Worm (Caenorhabditis elegans) whole organism, young adult: ENCODE results near the gene sru-1.
A peak's percentile ranks its signal among the peaks of the same experiment; 100 is the strongest.

Experiments used
- B0035.1 ChIP-seq: sonication (generic microtip); optimal IDR thresholded peaks from 2 replicates; lab custom pipeline; 2016; ENCODE audit warnings: missing genetic modification characterization, mild to moderate bottlenecking, missing compliant biosample characterization, missing genotype, missing genetic modification reagents
- C06A6.2 ChIP-seq: fragments of 200-800 bp; sonication (Bioruptor generic); conservative IDR thresholded peaks from 2 replicates; pipeline ENCODE4 v1.3.6; 2022; ENCODE audit warnings: missing genetic modification characterization, missing compliant biosample characterization
- C17E4.6 ChIP-seq: fragments of 200-800 bp; sonication (Bioruptor generic); IDR thresholded peaks from 2 replicates; pipeline ENCODE4 v1.3.6; 2022; ENCODE audit warnings: missing genetic modification reagents, missing genetic modification characterization, missing compliant biosample characterization
- D2030.7 ChIP-seq: fragments of 200-800 bp; sonication (Bioruptor generic); IDR thresholded peaks from 2 replicates; pipeline ENCODE4 v1.3.6; 2022; ENCODE audit warnings: missing genetic modification reagents, missing genetic modification characterization, missing compliant biosample characterization
- F52B5.7 ChIP-seq: sonication (generic microtip); optimal IDR thresholded peaks from 2 replicates; lab custom pipeline; 2016; ENCODE audit warnings: mild to moderate bottlenecking, missing genetic modification characterization, missing compliant biosample characterization
- Y53F4B.3 ChIP-seq: fragments of 200-800 bp; sonication (Bioruptor generic); IDR thresholded peaks from 2 replicates; pipeline ENCODE4 v1.3.6; 2022; ENCODE audit warnings: missing genetic modification reagents, missing genetic modification characterization, missing compliant biosample characterization
- Y53G8AR.9 ChIP-seq: fragments of 200-800 bp; sonication (Bioruptor generic); conservative IDR thresholded peaks from 2 replicates; pipeline ENCODE4 v1.3.6; 2022; ENCODE audit warnings: missing genetic modification reagents, missing genetic modification characterization, missing compliant biosample characterization
- Y56A3A.18 ChIP-seq: fragments of 200-800 bp; sonication (Bioruptor generic); IDR thresholded peaks from 2 replicates; pipeline ENCODE4 v1.3.6; 2022; ENCODE audit warnings: missing genetic modification reagents, missing genetic modification characterization, missing compliant biosample characterization
- attf-5 ChIP-seq: fragments of 200-800 bp; sonication (Bioruptor generic); optimal IDR thresholded peaks from 2 replicates; lab custom pipeline; 2018; ENCODE audit warnings: mild to moderate bottlenecking, missing genetic modification characterization, missing compliant biosample characterization
- bed-2 ChIP-seq: fragments of 200-800 bp; sonication (Bioruptor generic); IDR thresholded peaks from 2 replicates; pipeline ENCODE4 v1.3.6; 2022; ENCODE audit warnings: missing genetic modification reagents, missing genetic modification characterization, missing compliant biosample characterization
- cebp-1 ChIP-seq, 2 experiments: fragments of 200-800 bp in 1 of 2; sonication (Bioruptor generic) in 1 of 2; sonication (generic microtip) in 1 of 2; IDR thresholded peaks in 1 of 2; optimal IDR thresholded peaks in 1 of 2; 2 replicates each; pipeline versions ENCODE4 v1.3.6 to Lab custom; 2017 to 2022; ENCODE audit warnings: missing compliant biosample characterization in 2 of 2, missing genetic modification characterization in 2 of 2, mild to moderate bottlenecking in 1 of 2, missing genetic modification reagents in 1 of 2, moderate library complexity in 1 of 2
- ceh-27 ChIP-seq: fragments of 200-800 bp; sonication (Bioruptor generic); optimal IDR thresholded peaks from 2 replicates; lab custom pipeline; 2018; ENCODE audit warnings: mild to moderate bottlenecking, missing genetic modification characterization, moderate library complexity, missing compliant biosample characterization
- ceh-79 ChIP-seq: sonication (generic microtip); optimal IDR thresholded peaks from 2 replicates; lab custom pipeline; 2017; ENCODE audit warnings: mild to moderate bottlenecking, missing genetic modification characterization, missing compliant biosample characterization
- dox-1 ChIP-seq: fragments of 200-800 bp; sonication (Bioruptor generic); IDR thresholded peaks from 2 replicates; pipeline ENCODE4 v1.3.6; 2022; ENCODE audit warnings: missing genetic modification reagents, missing genetic modification characterization, missing compliant biosample characterization
- dpl-1 ChIP-seq: fragments of 150-350 bp; optimal IDR thresholded peaks from 2 replicates; lab custom pipeline; 2014; ENCODE audit warnings: missing biosample characterization, missing genetic modification reagents, missing genetic modification characterization
- efl-1 ChIP-seq: fragments of 150-350 bp; optimal IDR thresholded peaks from 2 replicates; lab custom pipeline; 2014; ENCODE audit warnings: missing biosample characterization, missing genetic modification reagents, missing genetic modification characterization
- egl-44 ChIP-seq: fragments of 200-800 bp; sonication (Bioruptor generic); IDR thresholded peaks from 2 replicates; pipeline ENCODE4 v1.3.6; 2022; ENCODE audit warnings: missing genetic modification reagents, missing genetic modification characterization, missing compliant biosample characterization
- fkh-3 ChIP-seq: sonication (generic microtip); optimal IDR thresholded peaks from 2 replicates; lab custom pipeline; 2016; ENCODE audit warnings: mild to moderate bottlenecking, missing genetic modification characterization, missing compliant biosample characterization
- hlh-12 ChIP-seq: sonication (generic microtip); optimal IDR thresholded peaks from 2 replicates; lab custom pipeline; 2016; ENCODE audit warnings: missing genetic modification characterization, missing compliant biosample characterization
- hlh-26 ChIP-seq: fragments of 200-800 bp; sonication (Bioruptor generic); conservative IDR thresholded peaks from 2 replicates; pipeline ENCODE4 v1.3.6; 2022; ENCODE audit warnings: missing genetic modification reagents, missing genetic modification characterization, missing compliant biosample characterization
- hmg-1.2 ChIP-seq: fragments of 200-800 bp; sonication (Bioruptor generic); IDR thresholded peaks from 2 replicates; pipeline ENCODE4 v1.3.6; 2022; ENCODE audit warnings: missing genetic modification reagents, missing genetic modification characterization, missing compliant biosample characterization
- hmg-20 ChIP-seq: fragments of 200-800 bp; sonication (Bioruptor generic); IDR thresholded peaks from 2 replicates; pipeline ENCODE4 v1.3.6; 2022; ENCODE audit warnings: missing genetic modification reagents, missing genetic modification characterization, missing compliant biosample characterization
- hrde-1 ChIP-seq: sonication (generic microtip); optimal IDR thresholded peaks from 2 replicates; lab custom pipeline; 2016; ENCODE audit warnings: missing genetic modification characterization, mild to moderate bottlenecking, missing compliant biosample characterization, moderate library complexity, missing genotype, missing genetic modification reagents, borderline replicate concordance
- lag-1 ChIP-seq: fragments of 200-800 bp; sonication (Bioruptor generic); IDR thresholded peaks from 2 replicates; pipeline ENCODE4 v1.3.6; 2022; ENCODE audit warnings: missing genetic modification reagents, missing genetic modification characterization, missing compliant biosample characterization
- lin-26 ChIP-seq: fragments of 200-800 bp; sonication (Bioruptor generic); IDR thresholded peaks from 2 replicates; pipeline ENCODE4 v1.3.6; 2022; ENCODE audit warnings: missing genetic modification reagents, missing genetic modification characterization, missing compliant biosample characterization
- lin-35 ChIP-seq, 3 experiments: fragments of 150-350 bp in 2 of 3; sonication (generic microtip) in 1 of 3; optimal IDR thresholded peaks; 2 replicates each; lab custom pipeline; 2014 to 2018; ENCODE audit warnings: missing biosample characterization in 3 of 3, missing genetic modification characterization in 3 of 3, missing genetic modification reagents in 3 of 3
- lin-40 ChIP-seq: sonication (generic microtip); optimal IDR thresholded peaks from 2 replicates; lab custom pipeline; 2016; ENCODE audit warnings: missing genetic modification characterization, mild to moderate bottlenecking, missing compliant biosample characterization, missing genotype, missing genetic modification reagents
- lir-1 ChIP-seq: fragments of 200-800 bp; sonication (Bioruptor generic); conservative IDR thresholded peaks from 2 replicates; pipeline ENCODE4 v1.3.6; 2022; ENCODE audit warnings: missing genetic modification reagents, missing genetic modification characterization, missing compliant biosample characterization
- lsl-1 ChIP-seq: fragments of 200-800 bp; sonication (Bioruptor generic); optimal IDR thresholded peaks from 2 replicates; lab custom pipeline; 2018; ENCODE audit warnings: mild to moderate bottlenecking, missing genetic modification characterization, moderate library complexity, missing compliant biosample characterization
- madf-3 ChIP-seq: fragments of 200-800 bp; sonication (Bioruptor generic); IDR thresholded peaks from 2 replicates; pipeline ENCODE4 v1.3.6; 2022; ENCODE audit warnings: missing genetic modification reagents, missing genetic modification characterization, missing compliant biosample characterization
- madf-8 ChIP-seq: fragments of 200-800 bp; sonication (Bioruptor generic); conservative IDR thresholded peaks from 2 replicates; pipeline ENCODE4 v1.3.6; 2022; ENCODE audit warnings: missing genetic modification reagents, missing genetic modification characterization, missing compliant biosample characterization
- nfya-1 ChIP-seq: sonication (generic microtip); optimal IDR thresholded peaks from 2 replicates; lab custom pipeline; 2017; ENCODE audit warnings: antibody characterized with exemption, missing compliant biosample characterization, missing genetic modification characterization, borderline replicate concordance; ENCODE audit not compliant: insufficient read depth
- nhr-120 ChIP-seq: fragments of 200-800 bp; sonication (Bioruptor generic); IDR thresholded peaks from 2 replicates; pipeline ENCODE4 v1.3.6; 2022; ENCODE audit warnings: missing genetic modification characterization, missing compliant biosample characterization
- pbrm-1 ChIP-seq: fragments of 200-800 bp; sonication (Bioruptor generic); IDR thresholded peaks from 2 replicates; pipeline ENCODE4 v1.3.6; 2022; ENCODE audit warnings: missing genetic modification reagents, missing genetic modification characterization, missing compliant biosample characterization
- repo-1 ChIP-seq: sonication (generic microtip); optimal IDR thresholded peaks from 2 replicates; lab custom pipeline; 2017; ENCODE audit warnings: mild to moderate bottlenecking, missing genetic modification characterization, missing compliant biosample characterization
- somi-1 ChIP-seq: fragments of 200-800 bp; sonication (Bioruptor generic); optimal IDR thresholded peaks from 2 replicates; lab custom pipeline; 2018; ENCODE audit warnings: mild to moderate bottlenecking, missing genetic modification characterization, missing compliant biosample characterization
- tbp1 ChIP-seq: fragments of 200-800 bp; sonication (Bioruptor generic); optimal IDR thresholded peaks from 2 replicates; lab custom pipeline; 2018; ENCODE audit warnings: mild to moderate bottlenecking, missing genetic modification characterization, missing compliant biosample characterization
- unc-62 ChIP-seq: fragments of 150-350 bp; optimal IDR thresholded peaks from 2 replicates; lab custom pipeline; 2014; ENCODE audit warnings: missing biosample characterization, missing genetic modification reagents, missing genetic modification characterization
- ztf-22 ChIP-seq: fragments of 200-800 bp; sonication (Bioruptor generic); optimal IDR thresholded peaks from 2 replicates; lab custom pipeline; 2018; ENCODE audit warnings: mild to moderate bottlenecking, missing genetic modification characterization, moderate library complexity, missing compliant biosample characterization

Gene sru-1

DNA sequence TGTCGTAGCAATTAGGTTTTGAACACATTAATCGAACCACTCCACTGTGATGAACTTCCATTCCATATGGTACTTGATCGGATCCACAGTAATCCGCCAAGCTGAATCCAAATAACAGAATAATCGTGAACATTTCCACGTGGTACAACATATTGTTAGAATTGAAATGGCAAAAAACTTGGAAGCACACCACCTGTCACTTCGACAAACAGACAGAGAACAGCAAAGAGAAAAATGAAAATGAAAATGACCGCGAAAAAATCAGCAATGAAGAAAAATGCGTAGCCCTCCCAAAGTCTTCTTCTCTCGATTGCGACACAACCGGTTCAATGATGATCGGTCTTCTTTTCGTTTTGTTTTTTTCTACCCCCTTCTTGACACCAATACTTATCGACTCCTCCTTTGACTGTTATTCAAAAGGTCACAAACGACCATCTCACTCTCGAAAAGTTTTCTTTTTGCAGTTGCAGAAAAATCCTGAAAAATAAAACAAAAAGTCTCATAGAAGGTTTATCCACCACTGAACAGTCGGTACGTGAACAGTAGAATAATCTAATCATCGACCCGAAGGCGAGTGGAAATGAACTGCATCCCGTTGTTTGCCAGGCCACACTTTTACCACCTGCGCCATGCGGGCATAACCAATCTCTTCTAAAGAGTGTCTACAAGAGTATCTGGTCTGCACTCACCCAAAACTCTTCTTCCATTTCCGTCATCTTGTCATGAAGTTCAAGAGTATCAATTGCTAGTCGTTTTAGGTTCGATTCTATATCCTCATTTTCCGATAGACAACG, 11.1 kb upstream of the sru-1 start, which contains the start of gene wrt-3 (continued):
- TF ChIP-seq dox-1 (GFP tag; lab: Robert Waterston, UW) (no peak), lin-26 (GFP tag; lab: Robert Waterston, UW) (peak; percentile 98), attf-5 (no peak), somi-1 (GFP tag; lab: Kevin White, UChicago) (peak; percentile 66), repo-1 (tag; lab: Kevin White, UChicago) (peak; percentile 91), lin-35 (GFP tag; optimal IDR thresholded peaks at IDR 0.05; lab: Kevin White, UChicago) (peak in 1 of 3 experiments; percentile 7), tbp1 (GFP tag; lab: Kevin White, UChicago) (peak; percentile 100), hlh-26 (GFP tag; lab: Robert Waterston, UW) (no peak), C06A6.2 (GFP tag; lab: Robert Waterston, UW) (no peak), efl-1 (GFP tag; lab: Kevin White, UChicago) (no peak), lag-1 (no peak), Y56A3A.18 (GFP tag; lab: Robert Waterston, UW) (no peak; the same call in 1 of the 2 replicates)

- TF ChIP-seq bed-2 (GFP tag; lab: Robert Waterston, UW) = no peak
Measured at ce11 chrIV:9480936-9481335, 7.5 kb upstream of the sru-1 start, which contains the start of gene cng-3. Gene cng-3, minus strand, starts transcription at chrIV:9481037.

DNA sequence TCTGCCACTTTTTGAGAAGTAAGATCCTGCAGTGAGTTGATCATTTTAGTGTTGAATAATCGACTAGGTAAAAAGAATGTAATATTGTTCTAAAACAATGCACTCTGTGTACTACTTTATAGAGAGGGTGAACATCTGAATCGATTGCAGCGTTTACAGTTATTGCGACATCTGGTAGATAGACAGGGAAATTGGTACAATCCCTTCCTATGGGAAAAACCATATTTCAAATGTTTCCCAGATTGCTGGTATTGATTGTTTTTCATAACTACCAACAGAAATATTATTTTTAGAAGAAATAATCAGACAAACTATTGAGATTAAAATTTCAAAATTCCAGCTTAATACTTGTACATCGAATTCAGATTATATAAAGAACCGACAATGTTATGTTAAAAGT, 3.4 kb upstream of the sru-1 start, which contains the start of gene gadr-2:
TSS of gene gadr-2 (minus strand) at position 101 of the 400 bp plus-strand sequence.
- TF ChIP-seq lir-1 (no peak), lin-35 (GFP tag; optimal IDR thresholded peaks at IDR 0.05; lab: Kevin White, UChicago) (no peak), hmg-1.2 (no peak), hmg-20 (GFP tag; lab: Robert Waterston, UW) (no peak), ceh-27 (GFP tag; lab: Kevin White, UChicago) (no peak), F52B5.7 (tag; lab: Kevin White, UChicago) (no peak), pbrm-1 (GFP tag; lab: Robert Waterston, UW) (no peak), somi-1 (GFP tag; lab: Kevin White, UChicago) (no peak), nhr-120 (GFP tag; lab: Robert Waterston, UW) (no peak), Y53G8AR.9 (GFP tag; lab: Robert Waterston, UW) (no peak), madf-3 (no peak), Y53F4B.3 (GFP tag; lab: Robert Waterston, UW) (no peak), D2030.7 (GFP tag; lab: Robert Waterston, UW) (no peak), cebp-1 (GFP tag; IDR thresholded peaks at IDR 0.05; lab: Robert Waterston, UW) (no peak), cebp-1 (tag; optimal IDR thresholded peaks at IDR 0.05; lab: Kevin White, UChicago) (no peak)

ce11 chrIV:9485972-9486371, 2.4 kb upstream of the sru-1 start, which contains the start of gene sru-2:
Gene sru-2, plus strand, starts transcription at chrIV:9486272.
- TF ChIP-seq hrde-1 (tag; lab: Kevin White, UChicago) = no peak
- no peak for TF ChIP-seq nhr-120 (GFP tag; lab: Robert Waterston, UW)
- TF ChIP-seq hlh-12 = no peak
- TF ChIP-seq ztf-22 (GFP tag; lab: Kevin White, UChicago) = no peak
- no peak for TF ChIP-seq ceh-79 (tag; lab: Kevin White, UChicago)
- no peak for TF ChIP-seq cebp-1 (GFP tag; IDR thresholded peaks at IDR 0.05; lab: Robert Waterston, UW)
- TF ChIP-seq cebp-1 (tag; optimal IDR thresholded peaks at IDR 0.05; lab: Kevin White, UChicago) = no peak
- no peak for TF ChIP-seq nfya-1 (tag; lab: Kevin White, UChicago)
- TF ChIP-seq madf-8 (GFP tag; lab: Robert Waterston, UW) = no peak
- no peak for TF ChIP-seq B0035.1 (tag; lab: Kevin White, UChicago)
- no peak for TF ChIP-seq dpl-1 (GFP tag; lab: Kevin White, UChicago)
- no peak for TF ChIP-seq C17E4.6 (GFP tag; lab: Robert Waterston, UW)
- TF ChIP-seq lin-40 (tag; lab: Kevin White, UChicago) = no peak
- TF ChIP-seq lsl-1 = no peak
- no peak for TF ChIP-seq unc-62 (GFP tag; lab: Kevin White, UChicago)
- no peak for TF ChIP-seq fkh-3 (tag; lab: Kevin White, UChicago)
- no peak for TF ChIP-seq egl-44
